Fruit fly (Drosophila melanogaster) whole organism, embryonic: ENCODE data around the gene Ubi-p63E.

Experiments
- Awh ChIP-seq: fragments of 200-800 bp; sonication (Bioruptor generic); IDR thresholded peaks from 2 replicates; pipeline ENCODE4, ENCODE4 v1.3.6; 2022; ENCODE audit warnings: missing biosample characterization, missing genetic modification characterization
- Blimp-1 ChIP-seq: fragments of 200-800 bp; sonication (Bioruptor generic); optimal IDR thresholded peaks from 3 replicates; lab custom pipeline; 2018; ENCODE audit warnings: missing biosample characterization, missing genetic modification characterization, mild to moderate bottlenecking, moderate library complexity, missing genetic modification reagents
- CG10267 ChIP-seq: fragments of 200-800 bp; sonication (Bioruptor generic); optimal IDR thresholded peaks from 2 replicates; lab custom pipeline; 2018; ENCODE audit warnings: missing biosample characterization, mild to moderate bottlenecking, missing genetic modification characterization, moderate library complexity
- CG10959 ChIP-seq: fragments of 200-800 bp; sonication (Bioruptor generic); IDR thresholded peaks from 2 replicates; pipeline ENCODE4 v1.3.6; 2022; ENCODE audit warnings: missing biosample characterization, missing genetic modification characterization
- CG11093 ChIP-seq: fragments of 200-800 bp; sonication (Bioruptor generic); IDR thresholded peaks from 3 replicates; pipeline ENCODE4 v1.3.6; 2022; ENCODE audit warnings: missing biosample characterization, missing genetic modification characterization
- CG11504 ChIP-seq: fragments of 200-800 bp; sonication (Bioruptor generic); optimal IDR thresholded peaks from 3 replicates; lab custom pipeline; 2019; ENCODE audit warnings: missing biosample characterization, mild to moderate bottlenecking, missing genetic modification characterization, moderate library complexity
- CG12236 ChIP-seq: fragments of 200-800 bp; sonication (Bioruptor generic); optimal IDR thresholded peaks from 2 replicates; lab custom pipeline; 2016; ENCODE audit warnings: missing biosample characterization, missing genetic modification characterization
- CG14710 ChIP-seq: fragments of 200-800 bp; sonication (Bioruptor generic); optimal IDR thresholded peaks from 3 replicates; lab custom pipeline; 2019; ENCODE audit warnings: missing biosample characterization, mild to moderate bottlenecking, missing genetic modification characterization, moderate library complexity
- CG1602 ChIP-seq: fragments of 200-800 bp; sonication (Bioruptor generic); optimal IDR thresholded peaks from 3 replicates; lab custom pipeline; 2016; ENCODE audit warnings: missing biosample characterization, missing genetic modification characterization
- CG1603 ChIP-seq: fragments of 200-800 bp; sonication (Bioruptor generic); optimal IDR thresholded peaks from 2 replicates; lab custom pipeline; 2019; ENCODE audit warnings: missing biosample characterization, mild to moderate bottlenecking, missing genetic modification characterization, moderate library complexity
- CG16863 ChIP-seq: fragments of 200-800 bp; sonication (Bioruptor generic); optimal IDR thresholded peaks from 3 replicates; lab custom pipeline; 2016; ENCODE audit warnings: missing biosample characterization, missing genetic modification characterization
- CG2116 ChIP-seq: fragments of 200-800 bp; sonication (Bioruptor generic); optimal IDR thresholded peaks from 3 replicates; lab custom pipeline; 2018; ENCODE audit warnings: missing biosample characterization, mild to moderate bottlenecking, missing genetic modification characterization
- CG31441 ChIP-seq: fragments of 200-800 bp; sonication (Bioruptor generic); IDR thresholded peaks from 2 replicates; pipeline ENCODE4 v1.3.6; 2022; ENCODE audit warnings: missing biosample characterization, missing genetic modification characterization
- CG32532 ChIP-seq: fragments of 200-800 bp; sonication (Bioruptor generic); IDR thresholded peaks from 2 replicates; pipeline ENCODE4 v1.3.6; 2022; ENCODE audit warnings: missing biosample characterization, missing genetic modification characterization
- CG3407 ChIP-seq: fragments of 200-800 bp; sonication (Bioruptor generic); optimal IDR thresholded peaks from 2 replicates; lab custom pipeline; 2018; ENCODE audit warnings: missing biosample characterization, mild to moderate bottlenecking, missing genetic modification characterization
- CG4282 ChIP-seq: fragments of 200-800 bp; sonication (Bioruptor generic); optimal IDR thresholded peaks from 2 replicates; lab custom pipeline; 2016; ENCODE audit warnings: missing biosample characterization, missing genetic modification characterization
- CG4328 ChIP-seq: fragments of 200-800 bp; sonication (Bioruptor generic); optimal IDR thresholded peaks from 3 replicates; lab custom pipeline; 2017; ENCODE audit warnings: missing biosample characterization, missing genetic modification reagents, missing genetic modification characterization
- CG4424 ChIP-seq: fragments of 200-800 bp; sonication (Bioruptor generic); optimal IDR thresholded peaks from 3 replicates; lab custom pipeline; 2016; ENCODE audit warnings: missing biosample characterization, missing genetic modification characterization
- CG6272 ChIP-seq: fragments of 200-800 bp; sonication (Bioruptor generic); IDR thresholded peaks from 2 replicates; pipeline ENCODE4 v1.3.6; 2022; ENCODE audit warnings: missing biosample characterization, missing genetic modification characterization
- CG7786 ChIP-seq: fragments of 200-800 bp; sonication (Bioruptor generic); optimal IDR thresholded peaks from 2 replicates; lab custom pipeline; 2016; ENCODE audit warnings: missing biosample characterization, missing genetic modification characterization
- CG7928 ChIP-seq: fragments of 200-800 bp; sonication (Bioruptor generic); optimal IDR thresholded peaks from 2 replicates; lab custom pipeline; 2017; ENCODE audit warnings: missing biosample characterization, mild to moderate bottlenecking, missing genetic modification characterization
- CG8388 ChIP-seq: fragments of 200-800 bp; sonication (Bioruptor generic); optimal IDR thresholded peaks from 2 replicates; lab custom pipeline; 2019; ENCODE audit warnings: missing biosample characterization, mild to moderate bottlenecking, missing genetic modification characterization, moderate library complexity
- CG9876 ChIP-seq: fragments of 200-800 bp; sonication (Bioruptor generic); optimal IDR thresholded peaks from 2 replicates; lab custom pipeline; 2016; ENCODE audit warnings: missing biosample characterization, missing genetic modification characterization
- CG9932 ChIP-seq: fragments of 200-800 bp; sonication (Bioruptor generic); IDR thresholded peaks from 2 replicates; pipeline ENCODE4 v1.3.6; 2022; ENCODE audit warnings: missing biosample characterization, missing genetic modification characterization
- Dip2 ChIP-seq: fragments of 200-800 bp; sonication (Bioruptor generic); IDR thresholded peaks from 2 replicates; pipeline ENCODE4 v1.3.6; 2022; ENCODE audit warnings: missing biosample characterization, missing genetic modification characterization
- Ets65A ChIP-seq: fragments of 200-800 bp; sonication (Bioruptor generic); peaks from one replicate; lab custom pipeline; 2016; ENCODE audit warnings: missing biosample characterization, missing genetic modification characterization
- Ets97D ChIP-seq: fragments of 200-800 bp; sonication (Bioruptor generic); optimal IDR thresholded peaks from 3 replicates; lab custom pipeline; 2016; ENCODE audit warnings: missing biosample characterization, missing genetic modification characterization
- Fer2 ChIP-seq: fragments of 200-800 bp; sonication (Bioruptor generic); optimal IDR thresholded peaks from 2 replicates; lab custom pipeline; 2018; ENCODE audit warnings: missing biosample characterization, mild to moderate bottlenecking, missing genetic modification characterization, moderate library complexity
- HLH3B ChIP-seq: fragments of 200-800 bp; sonication (Bioruptor generic); IDR thresholded peaks from 2 replicates; pipeline ENCODE4 v1.3.6; 2022; ENCODE audit warnings: missing biosample characterization, missing genetic modification characterization
- HLHmδ ChIP-seq: fragments of 200-800 bp; sonication (Bioruptor generic); optimal IDR thresholded peaks from 2 replicates; lab custom pipeline; 2018; ENCODE audit warnings: missing biosample characterization, mild to moderate bottlenecking, missing genetic modification characterization, moderate library complexity
- Hr51 ChIP-seq, 2 experiments: fragments of 200-800 bp; sonication (Bioruptor generic); optimal IDR thresholded peaks; 2 replicates in 1 of 2; 3 replicates in 1 of 2; lab custom pipeline; 2016 to 2018; ENCODE audit warnings: missing biosample characterization in 2 of 2, missing genetic modification characterization in 2 of 2, mild to moderate bottlenecking in 1 of 2, moderate library complexity in 1 of 2
- Lim3 ChIP-seq: fragments of 200-800 bp; sonication (Bioruptor generic); IDR thresholded peaks from 2 replicates; pipeline ENCODE4 v1.3.6; 2022; ENCODE audit warnings: missing biosample characterization, missing genetic modification characterization
- Ptx1 ChIP-seq: fragments of 200-800 bp; sonication (Bioruptor generic); IDR thresholded peaks from 2 replicates; pipeline ENCODE4 v1.3.6; 2022; ENCODE audit warnings: missing biosample characterization, missing genetic modification characterization
- Six4 ChIP-seq: fragments of 200-800 bp; sonication (Bioruptor generic); optimal IDR thresholded peaks from 2 replicates; lab custom pipeline; 2016; ENCODE audit warnings: missing biosample characterization, missing genetic modification characterization
- Sox100B ChIP-seq: fragments of 200-800 bp; sonication (Bioruptor generic); optimal IDR thresholded peaks from 3 replicates; lab custom pipeline; 2018; ENCODE audit warnings: missing biosample characterization, mild to moderate bottlenecking, missing genetic modification characterization
- Ssrp ChIP-seq: fragments of 200-800 bp; sonication (Bioruptor generic); optimal IDR thresholded peaks from 2 replicates; lab custom pipeline; 2018; ENCODE audit warnings: missing biosample characterization, mild to moderate bottlenecking, missing genetic modification characterization, moderate library complexity
- bcd ChIP-seq: fragments of 200-800 bp; sonication (Bioruptor generic); optimal IDR thresholded peaks from 2 replicates; lab custom pipeline; 2017; ENCODE audit warnings: missing biosample characterization, mild to moderate bottlenecking, missing genetic modification characterization
- dimm ChIP-seq: fragments of 200-800 bp; sonication (Bioruptor generic); IDR thresholded peaks from 2 replicates; pipeline ENCODE4 v1.3.6; 2022; ENCODE audit warnings: missing biosample characterization, missing genetic modification characterization
- dmrt11E ChIP-seq: fragments of 200-800 bp; sonication (Bioruptor generic); optimal IDR thresholded peaks from 3 replicates; lab custom pipeline; 2018; ENCODE audit warnings: missing biosample characterization, mild to moderate bottlenecking, missing genetic modification characterization, moderate library complexity
- gem ChIP-seq: fragments of 200-800 bp; sonication (Bioruptor generic); optimal IDR thresholded peaks from 2 replicates; lab custom pipeline; 2019; ENCODE audit warnings: missing biosample characterization, mild to moderate bottlenecking, missing genetic modification characterization, moderate library complexity
- h ChIP-seq: fragments of >200 bp; optimal IDR thresholded peaks from 2 replicates; lab custom pipeline; 2017
- otp ChIP-seq: fragments of 200-800 bp; sonication (Bioruptor generic); IDR thresholded peaks from 3 replicates; pipeline ENCODE4, ENCODE4 v1.3.6; 2022; ENCODE audit warnings: missing biosample characterization, missing genetic modification characterization
- pb ChIP-seq: fragments of 200-800 bp; sonication (Bioruptor generic); optimal IDR thresholded peaks from 3 replicates; lab custom pipeline; 2016; ENCODE audit warnings: missing biosample characterization, missing genetic modification characterization
- pzg ChIP-seq: fragments of 200-800 bp; sonication (Bioruptor generic); optimal IDR thresholded peaks from 3 replicates; lab custom pipeline; 2018; ENCODE audit warnings: missing biosample characterization, mild to moderate bottlenecking, missing genetic modification characterization, moderate library complexity
- row ChIP-seq: fragments of 200-800 bp; sonication (Bioruptor generic); IDR thresholded peaks from 3 replicates; pipeline ENCODE4 v1.3.6; 2022; ENCODE audit warnings: missing biosample characterization, missing genetic modification characterization
- sc ChIP-seq, 3 experiments: fragments of >200 bp in 2 of 3; fragments of 200-800 bp in 1 of 3; sonication (Bioruptor generic) in 1 of 3; optimal IDR thresholded peaks; 2 replicates in 2 of 3; 3 replicates in 1 of 3; lab custom pipeline; 2017; ENCODE audit warnings: mild to moderate bottlenecking in 1 of 3, missing biosample characterization in 1 of 3, missing genetic modification characterization in 1 of 3, missing genetic modification reagents in 1 of 3
- sima ChIP-seq: fragments of 200-800 bp; sonication (Bioruptor generic); optimal IDR thresholded peaks from 2 replicates; lab custom pipeline; 2016; ENCODE audit warnings: missing biosample characterization, missing genetic modification characterization
- stwl ChIP-seq: fragments of 200-800 bp; sonication (Bioruptor generic); optimal IDR thresholded peaks from 3 replicates; lab custom pipeline; 2018; ENCODE audit warnings: missing biosample characterization, mild to moderate bottlenecking, missing genetic modification characterization, moderate library complexity
- tin ChIP-seq: fragments of 200-800 bp; sonication (Bioruptor generic); optimal IDR thresholded peaks from 3 replicates; lab custom pipeline; 2016; ENCODE audit warnings: missing biosample characterization, missing genetic modification characterization
- tna ChIP-seq: fragments of 200-800 bp; sonication (Bioruptor generic); IDR thresholded peaks from 2 replicates; pipeline ENCODE4 v1.3.6; 2022; ENCODE audit warnings: missing biosample characterization, missing genetic modification characterization; ENCODE audit not compliant: partially characterized antibody
- usp ChIP-seq: fragments of >200 bp; optimal IDR thresholded peaks from 2 replicates; lab custom pipeline; 2017; ENCODE audit warnings: missing biosample characterization, missing genetic modification characterization

Ubi-p63E gene

DNA sequence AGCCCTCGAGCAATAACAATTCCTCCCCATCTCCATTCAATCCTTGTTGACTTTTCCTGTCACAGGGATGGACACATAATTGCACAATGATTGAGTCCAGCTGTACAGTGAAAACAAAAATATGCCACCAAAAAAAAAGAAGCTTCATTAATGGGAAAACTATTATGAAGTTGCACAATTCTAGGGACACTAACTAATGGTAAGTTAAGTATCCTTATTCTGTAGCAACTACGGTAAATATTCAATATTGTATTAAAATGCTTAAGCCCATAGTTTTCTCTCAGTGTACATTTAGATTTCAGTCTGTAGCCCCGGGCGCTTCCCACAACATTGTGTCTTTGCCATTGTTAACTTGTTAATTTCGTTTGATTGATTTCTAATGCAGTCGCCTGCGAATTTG lies 28.0 kb downstream of the Ubi-p63E start (continued):
- TF ChIP-seq CG16863 (GFP tag; lab: Kevin White, UChicago) (peak; percentile 38), CG14710 (tag; lab: Kevin White, UChicago) (peak; percentile 47), Ptx1 (GFP tag; lab: Robert Waterston, UW) (peak; percentile 29; the same call in 1 of the 2 replicates), CG9932 (GFP tag; lab: Robert Waterston, UW) (no peak), Sox100B (GFP tag; lab: Kevin White, UChicago) (peak; percentile 21), CG8388 (GFP tag; lab: Kevin White, UChicago) (peak; percentile 63), stwl (no peak), CG7928 (GFP tag; lab: Kevin White, UChicago) (peak; percentile 11), CG9876 (GFP tag; lab: Kevin White, UChicago) (no peak), CG4424 (GFP tag; lab: Kevin White, UChicago) (peak; percentile 29), Ets97D (GFP tag; lab: Kevin White, UChicago) (no peak), pzg (no peak), CG12236 (peak; percentile 16), Blimp-1 (peak; percentile 33), CG2116 (GFP tag; lab: Kevin White, UChicago) (peak; percentile 5), CG4282 (GFP tag; lab: Kevin White, UChicago) (no peak), sima (GFP tag; lab: Kevin White, UChicago) (peak; percentile 32), CG11093 (no peak), CG4328 (GFP tag; lab: Kevin White, UChicago) (no peak), Ssrp (tag; lab: Kevin White, UChicago) (peak; percentile 60), CG10959 (GFP tag; lab: Robert Waterston, UW) (peak; percentile 35), CG3407 (GFP tag; lab: Kevin White, UChicago) (peak; percentile 44), row (GFP tag; lab: Robert Waterston, UW) (peak; percentile 54; the same call in 2 of the 3 replicates), gem (tag; lab: Kevin White, UChicago) (peak; percentile 72), Fer2 (no peak), Dip2 (no peak), tin (peak; percentile 27), Awh (GFP tag; lab: Robert Waterston, UW) (peak; percentile 51; the same call in 1 of the 2 replicates), CG32532 (GFP tag; lab: Robert Waterston, UW) (no peak), usp (GFP tag; lab: Kevin White, UChicago) (no peak), Hr51 (GFP tag; optimal IDR thresholded peaks at IDR 0.05; lab: Kevin White, UChicago) (peak in 1 of 2 experiments; percentile 6), dmrt11E (tag; lab: Kevin White, UChicago) (peak; percentile 84), dimm (GFP tag; lab: Robert Waterston, UW) (no peak), CG1603 (tag; lab: Kevin White, UChicago) (peak; percentile 47), Six4 (no peak), CG11504 (peak; percentile 38), sc (optimal IDR thresholded peaks at IDR 0.05; lab: Kevin White, UChicago) (no peak), sc (GFP tag; optimal IDR thresholded peaks at IDR 0.05; lab: Kevin White, UChicago) (peak; percentile 8), HLHmδ (GFP tag; lab: Kevin White, UChicago) (no peak), Ets65A (no peak), Lim3 (no peak), CG31441 (peak; percentile 61), CG7786 (GFP tag; lab: Kevin White, UChicago) (peak; percentile 17), CG10267 (peak; percentile 39), pb (GFP tag; lab: Kevin White, UChicago) (no peak), tna (no peak), CG1602 (peak; percentile 40), h (lab: Kevin White, UChicago) (no peak), otp (GFP tag; lab: Robert Waterston, UW) (no peak; the same call in 2 of the 3 replicates), HLH3B (peak; percentile 30; the same call in 1 of the 2 replicates), bcd (GFP tag; lab: Kevin White, UChicago) (no peak), CG6272 (GFP tag; lab: Robert Waterston, UW) (no peak)
